Worm (Caenorhabditis elegans) whole organism, mixed stage, embryonic: ENCODE data around the gene oac-53.

Experiments used
- M03D4.4 ChIP-seq: sonication (generic microtip); optimal IDR thresholded peaks from 2 replicates; lab custom pipeline; 2017; ENCODE audit warnings: mild to moderate bottlenecking, missing genetic modification characterization, missing compliant biosample characterization
- bed-3 ChIP-seq: fragments of 200-800 bp; sonication (Bioruptor generic); optimal IDR thresholded peaks from 3 replicates; lab custom pipeline; 2018; ENCODE audit warnings: mild to moderate bottlenecking, missing genetic modification characterization, moderate library complexity, missing compliant biosample characterization
- blmp-1 ChIP-seq: fragments of 150-350 bp; optimal IDR thresholded peaks from 2 replicates; lab custom pipeline; 2014; ENCODE audit warnings: missing biosample characterization, missing genetic modification characterization
- ceh-39 ChIP-seq: fragments of 150-350 bp; optimal IDR thresholded peaks from 2 replicates; lab custom pipeline; 2014; ENCODE audit warnings: missing biosample characterization, missing genetic modification characterization
- ceh-43 ChIP-seq: fragments of 200-800 bp; sonication (Bioruptor generic); optimal IDR thresholded peaks from 2 replicates; lab custom pipeline; 2018; ENCODE audit warnings: mild to moderate bottlenecking, missing genetic modification characterization, moderate library complexity, missing compliant biosample characterization
- ceh-83 ChIP-seq: fragments of 200-800 bp; sonication (Bioruptor generic); optimal IDR thresholded peaks from 2 replicates; lab custom pipeline; 2018; ENCODE audit warnings: mild to moderate bottlenecking, missing genetic modification characterization, missing compliant biosample characterization
- ces-1 ChIP-seq: fragments of 150-350 bp; optimal IDR thresholded peaks from 2 replicates; lab custom pipeline; 2014; ENCODE audit warnings: missing biosample characterization, missing genetic modification reagents, missing genetic modification characterization
- cnd-1 ChIP-seq: fragments of 200-800 bp; sonication (Bioruptor generic); optimal IDR thresholded peaks from 2 replicates; lab custom pipeline; 2018; ENCODE audit warnings: mild to moderate bottlenecking, missing genetic modification characterization, missing compliant biosample characterization
- drap-1 ChIP-seq: fragments of 200-800 bp; sonication (Bioruptor generic); optimal IDR thresholded peaks from 3 replicates; lab custom pipeline; 2018; ENCODE audit warnings: mild to moderate bottlenecking, missing genetic modification characterization, missing compliant biosample characterization
- elt-1 ChIP-seq: sonication (generic microtip); optimal IDR thresholded peaks from 2 replicates; lab custom pipeline; 2017; ENCODE audit warnings: missing genetic modification characterization, mild to moderate bottlenecking, missing compliant biosample characterization, antibody characterized with exemption, moderate library complexity, borderline replicate concordance; ENCODE audit not compliant: insufficient read depth
- elt-3 ChIP-seq: fragments of 150-350 bp; optimal IDR thresholded peaks from 2 replicates; lab custom pipeline; 2014; ENCODE audit warnings: missing biosample characterization, missing genetic modification characterization
- flh-1 ChIP-seq: fragments of 200-800 bp; sonication (Bioruptor generic); optimal IDR thresholded peaks from 2 replicates; lab custom pipeline; 2018; ENCODE audit warnings: mild to moderate bottlenecking, missing genetic modification characterization, moderate library complexity, missing compliant biosample characterization
- ham-2 ChIP-seq: fragments of 200-800 bp; sonication (Bioruptor generic); optimal IDR thresholded peaks from 2 replicates; lab custom pipeline; 2018; ENCODE audit warnings: mild to moderate bottlenecking, missing genetic modification characterization, missing compliant biosample characterization
- hlh-1 ChIP-seq: fragments of 150-350 bp; optimal IDR thresholded peaks from 2 replicates; lab custom pipeline; 2014; ENCODE audit warnings: missing biosample characterization, missing genetic modification reagents, missing genetic modification characterization
- lin-13 ChIP-seq: fragments of 150-350 bp; optimal IDR thresholded peaks from 2 replicates; lab custom pipeline; 2014; ENCODE audit warnings: missing biosample characterization, missing genetic modification characterization
- lsy-2 ChIP-seq: fragments of 150-350 bp; optimal IDR thresholded peaks from 2 replicates; lab custom pipeline; 2014; ENCODE audit warnings: missing biosample characterization, missing genetic modification characterization
- mab-5 ChIP-seq: fragments of 150-350 bp; optimal IDR thresholded peaks from 2 replicates; lab custom pipeline; 2014; ENCODE audit warnings: missing biosample characterization, missing genetic modification characterization
- mep-1 ChIP-seq: fragments of 150-350 bp; optimal IDR thresholded peaks from 2 replicates; lab custom pipeline; 2017; ENCODE audit warnings: missing biosample characterization, missing genetic modification reagents, missing genetic modification characterization, inconsistent platforms
- mls-2 ChIP-seq: sonication (generic microtip); optimal IDR thresholded peaks from 2 replicates; lab custom pipeline; 2016; ENCODE audit warnings: mild to moderate bottlenecking, missing genetic modification characterization, moderate library complexity, missing compliant biosample characterization
- nhr-12 ChIP-seq: fragments of 150-350 bp; optimal IDR thresholded peaks from 2 replicates; lab custom pipeline; 2014; ENCODE audit warnings: missing biosample characterization, missing genetic modification characterization
- nhr-2 ChIP-seq: fragments of 150-350 bp; optimal IDR thresholded peaks from 2 replicates; lab custom pipeline; 2014; ENCODE audit warnings: missing biosample characterization, missing genetic modification characterization
- nhr-237 ChIP-seq: fragments of 150-350 bp; optimal IDR thresholded peaks from 2 replicates; lab custom pipeline; 2014; ENCODE audit warnings: missing biosample characterization, missing genetic modification characterization
- nhr-28 ChIP-seq: fragments of 150-350 bp; optimal IDR thresholded peaks from 2 replicates; lab custom pipeline; 2014; ENCODE audit warnings: missing biosample characterization, missing genetic modification characterization
- nhr-76 ChIP-seq: sonication (generic microtip); optimal IDR thresholded peaks from 2 replicates; lab custom pipeline; 2017; ENCODE audit warnings: missing biosample characterization, missing genetic modification characterization
- pha-4 ChIP-seq: fragments of 150-350 bp; optimal IDR thresholded peaks from 2 replicates; lab custom pipeline; 2018; ENCODE audit warnings: missing biosample characterization, missing genetic modification reagents, missing genetic modification characterization
- sem-2 ChIP-seq: fragments of 200-800 bp; sonication (Bioruptor generic); optimal IDR thresholded peaks from 2 replicates; lab custom pipeline; 2018; ENCODE audit warnings: mild to moderate bottlenecking, missing genetic modification characterization, missing compliant biosample characterization
- snpc-4 ChIP-seq: fragments of 150-350 bp; optimal IDR thresholded peaks from 2 replicates; lab custom pipeline; 2014; ENCODE audit warnings: missing biosample characterization, missing genetic modification characterization
- sptf-1 ChIP-seq: sonication (generic microtip); optimal IDR thresholded peaks from 2 replicates; lab custom pipeline; 2017; ENCODE audit warnings: mild to moderate bottlenecking, missing genetic modification characterization, moderate library complexity, missing compliant biosample characterization
- tbx-8 ChIP-seq: fragments of 200-800 bp; sonication (Bioruptor generic); optimal IDR thresholded peaks from 2 replicates; lab custom pipeline; 2018; ENCODE audit warnings: mild to moderate bottlenecking, missing genetic modification characterization, moderate library complexity, missing compliant biosample characterization
- unc-120 ChIP-seq: sonication (generic microtip); optimal IDR thresholded peaks from 2 replicates; lab custom pipeline; 2017; ENCODE audit warnings: missing genetic modification characterization, missing compliant biosample characterization; ENCODE audit not compliant: poor library complexity, severe bottlenecking
- unc-39 ChIP-seq: fragments of 150-350 bp; optimal IDR thresholded peaks from 2 replicates; lab custom pipeline; 2014; ENCODE audit warnings: missing biosample characterization, missing genetic modification characterization
- unc-62 ChIP-seq: fragments of 150-350 bp; optimal IDR thresholded peaks from 2 replicates; lab custom pipeline; 2014; ENCODE audit warnings: missing biosample characterization, missing genetic modification reagents, missing genetic modification characterization
- ztf-11 ChIP-seq: fragments of 150-350 bp; optimal IDR thresholded peaks from 2 replicates; lab custom pipeline; 2014; ENCODE audit warnings: missing biosample characterization, missing genetic modification characterization

Gene oac-53

ce11 chrV:16589488-16589887, 38.3 kb downstream of the oac-53 start:
- TF ChIP-seq nhr-12 (tag; lab: Kevin White, UChicago) (no peak), ham-2 (GFP tag; lab: Kevin White, UChicago) (no peak), unc-120 (tag; lab: Kevin White, UChicago) (no peak), elt-3 (tag; lab: Kevin White, UChicago) (no peak), nhr-237 (no peak), nhr-76 (no peak), drap-1 (GFP tag; lab: Kevin White, UChicago) (no peak), M03D4.4 (no peak), tbx-8 (GFP tag; lab: Kevin White, UChicago) (no peak), cnd-1 (tag; lab: Kevin White, UChicago) (no peak), hlh-1 (tag; lab: Kevin White, UChicago) (no peak), nhr-2 (no peak), blmp-1 (tag; lab: Kevin White, UChicago) (no peak), mab-5 (no peak), sptf-1 (tag; lab: Kevin White, UChicago) (no peak), unc-62 (GFP tag; lab: Kevin White, UChicago) (no peak)

- TF ChIP-seq ham-2 (GFP tag; lab: Kevin White, UChicago) (no peak), ceh-39 (no peak), unc-120 (tag; lab: Kevin White, UChicago) (no peak), ztf-11 (no peak), mls-2 (tag; lab: Kevin White, UChicago) (no peak), nhr-28 (tag; lab: Kevin White, UChicago) (no peak), cnd-1 (tag; lab: Kevin White, UChicago) (no peak), elt-3 (tag; lab: Kevin White, UChicago) (no peak), pha-4 (tag; lab: Kevin White, UChicago) (no peak), ceh-83 (GFP tag; lab: Kevin White, UChicago) (no peak), lsy-2 (tag; lab: Kevin White, UChicago) (no peak), unc-39 (tag; lab: Kevin White, UChicago) (no peak), ceh-43 (GFP tag; lab: Kevin White, UChicago) (no peak), nhr-2 (no peak), nhr-237 (no peak)
Measured at ce11 chrV:16588428-16588827, 39.3 kb downstream of the oac-53 start, which contains the start of gene srw-73. Gene srw-73, minus strand, starts transcription at chrV:16588528.

ce11 chrV:16582973-16583372, 44.8 kb downstream of the oac-53 start, which contains the start of gene str-150:
Gene str-150, plus strand, starts transcription at chrV:16583273.
- TF ChIP-seq flh-1 (GFP tag; lab: Kevin White, UChicago) = no peak

- TF ChIP-seq nhr-237 (no peak), snpc-4 (tag; lab: Kevin White, UChicago) (no peak), mep-1 (tag; lab: Kevin White, UChicago) (no peak), ces-1 (GFP tag; lab: Kevin White, UChicago) (no peak)
Measured at ce11 chrV:16581061-16581460, 46.7 kb downstream of the oac-53 start.

- TF ChIP-seq flh-1 (GFP tag; lab: Kevin White, UChicago) = no peak
- no peak for TF ChIP-seq tbx-8 (GFP tag; lab: Kevin White, UChicago)
- no peak for TF ChIP-seq ces-1 (GFP tag; lab: Kevin White, UChicago)
- no peak for TF ChIP-seq ceh-83 (GFP tag; lab: Kevin White, UChicago)
- TF ChIP-seq pha-4 (tag; lab: Kevin White, UChicago) = no peak
- TF ChIP-seq ztf-11 = no peak
- TF ChIP-seq hlh-1 (tag; lab: Kevin White, UChicago) = no peak
- no peak for TF ChIP-seq nhr-237
- no peak for TF ChIP-seq lin-13 (tag; lab: Kevin White, UChicago)
Measured at ce11 chrV:16580424-16580823, 47.3 kb downstream of the oac-53 start, which contains the start of gene nhr-271. Gene nhr-271, minus strand, starts transcription at chrV:16580524.

- no peak for TF ChIP-seq elt-1 (tag; lab: Kevin White, UChicago)
- TF ChIP-seq sptf-1 (tag; lab: Kevin White, UChicago) = no peak
- TF ChIP-seq ceh-83 (GFP tag; lab: Kevin White, UChicago) = no peak
- no peak for TF ChIP-seq bed-3 (GFP tag; lab: Kevin White, UChicago)
- TF ChIP-seq cnd-1 (tag; lab: Kevin White, UChicago) = no peak
- TF ChIP-seq nhr-76 = no peak
- TF ChIP-seq hlh-1 (tag; lab: Kevin White, UChicago) = no peak
- no peak for TF ChIP-seq sem-2 (GFP tag; lab: Kevin White, UChicago)
- TF ChIP-seq ceh-43 (GFP tag; lab: Kevin White, UChicago) = no peak
- no peak for TF ChIP-seq tbx-8 (GFP tag; lab: Kevin White, UChicago)
- TF ChIP-seq nhr-28 (tag; lab: Kevin White, UChicago) = no peak
- no peak for TF ChIP-seq ceh-39
- no peak for TF ChIP-seq lsy-2 (tag; lab: Kevin White, UChicago)
- TF ChIP-seq ham-2 (GFP tag; lab: Kevin White, UChicago) = no peak
- TF ChIP-seq nhr-12 (tag; lab: Kevin White, UChicago) = no peak
- TF ChIP-seq pha-4 (tag; lab: Kevin White, UChicago) = no peak
- no peak for TF ChIP-seq lin-13 (tag; lab: Kevin White, UChicago)
- no peak for TF ChIP-seq mab-5
- no peak for TF ChIP-seq unc-62 (GFP tag; lab: Kevin White, UChicago)
Measured at ce11 chrV:16575900-16576299, 51.9 kb downstream of the oac-53 start, which contains the start of gene str-151. Gene str-151, plus strand, starts transcription at chrV:16576200.
